Fruit fly (Drosophila melanogaster) whole organism, embryonic: Measurements from ENCODE around the gene CG43689.
A peak's percentile ranks its signal among the peaks of the same experiment; 100 is the strongest.

Source experiments
- B-H2 ChIP-seq: fragments of 200-800 bp; sonication (Bioruptor generic); optimal IDR thresholded peaks from 2 replicates; lab custom pipeline; 2018; ENCODE audit warnings: missing biosample characterization, mild to moderate bottlenecking, missing genetic modification characterization
- BEAF-32 ChIP-seq: fragments of 200-800 bp; sonication (Bioruptor generic); optimal IDR thresholded peaks from 3 replicates; lab custom pipeline; 2017; ENCODE audit warnings: missing biosample characterization, missing genetic modification characterization, mild to moderate bottlenecking, moderate library complexity, missing genetic modification reagents
- CG10543 ChIP-seq: fragments of 200-800 bp; sonication (Bioruptor generic); optimal IDR thresholded peaks from 3 replicates; lab custom pipeline; 2017; ENCODE audit warnings: missing biosample characterization, mild to moderate bottlenecking, missing genetic modification characterization, moderate library complexity
- CG10979 ChIP-seq: fragments of 200-800 bp; sonication (Bioruptor generic); optimal IDR thresholded peaks from 2 replicates; lab custom pipeline; 2018; ENCODE audit warnings: missing biosample characterization, mild to moderate bottlenecking, missing genetic modification characterization, moderate library complexity
- CG11723 ChIP-seq: fragments of 200-800 bp; sonication (Bioruptor generic); optimal IDR thresholded peaks from 2 replicates; lab custom pipeline; 2017; ENCODE audit warnings: missing biosample characterization, mild to moderate bottlenecking, missing genetic modification characterization
- CG12155 ChIP-seq: fragments of 200-800 bp; sonication (Bioruptor generic); optimal IDR thresholded peaks from 3 replicates; lab custom pipeline; 2016; ENCODE audit warnings: missing biosample characterization, missing genetic modification characterization
- CG13287 ChIP-seq: fragments of 200-800 bp; sonication (Bioruptor generic); IDR thresholded peaks from 2 replicates; pipeline ENCODE4 v1.3.6; 2022; ENCODE audit warnings: missing biosample characterization, missing genetic modification characterization; ENCODE audit not compliant: partially characterized antibody
- CG15011 ChIP-seq: fragments of 200-800 bp; sonication (Bioruptor generic); optimal IDR thresholded peaks from 3 replicates; lab custom pipeline; 2018; ENCODE audit warnings: missing biosample characterization, mild to moderate bottlenecking, missing genetic modification characterization
- CG1602 ChIP-seq: fragments of 200-800 bp; sonication (Bioruptor generic); optimal IDR thresholded peaks from 3 replicates; lab custom pipeline; 2016; ENCODE audit warnings: missing biosample characterization, missing genetic modification characterization
- CG16815 ChIP-seq: fragments of 200-800 bp; sonication (Bioruptor generic); optimal IDR thresholded peaks from 3 replicates; lab custom pipeline; 2017; ENCODE audit warnings: missing biosample characterization, mild to moderate bottlenecking, missing genetic modification characterization
- CG17612 ChIP-seq: fragments of 200-800 bp; sonication (Bioruptor generic); IDR thresholded peaks from 2 replicates; pipeline ENCODE4 v1.3.6; 2022; ENCODE audit warnings: missing biosample characterization, missing genetic modification characterization
- CG1832 ChIP-seq: fragments of 200-800 bp; sonication (Bioruptor generic); optimal IDR thresholded peaks from 2 replicates; lab custom pipeline; 2017; ENCODE audit warnings: missing biosample characterization, mild to moderate bottlenecking, missing genetic modification characterization, inconsistent platforms
- CG18764 ChIP-seq: fragments of 200-800 bp; sonication (Bioruptor generic); optimal IDR thresholded peaks from 3 replicates; lab custom pipeline; 2016; ENCODE audit warnings: missing biosample characterization, missing genetic modification characterization
- CG30020 ChIP-seq: fragments of 200-800 bp; optimal IDR thresholded peaks from 2 replicates; lab custom pipeline; 2019; ENCODE audit warnings: missing biosample characterization, mild to moderate bottlenecking, missing genetic modification characterization, moderate library complexity
- CG34376 ChIP-seq: fragments of 200-800 bp; sonication (Bioruptor generic); optimal IDR thresholded peaks from 2 replicates; lab custom pipeline; 2018; ENCODE audit warnings: missing biosample characterization, mild to moderate bottlenecking, missing genetic modification characterization
- CG4282 ChIP-seq: fragments of 200-800 bp; sonication (Bioruptor generic); optimal IDR thresholded peaks from 2 replicates; lab custom pipeline; 2016; ENCODE audit warnings: missing biosample characterization, missing genetic modification characterization
- CG6254 ChIP-seq: fragments of 200-800 bp; sonication (Bioruptor generic); optimal IDR thresholded peaks from 3 replicates; lab custom pipeline; 2017; ENCODE audit warnings: mild to moderate bottlenecking, missing biosample characterization, missing genetic modification reagents, missing genetic modification characterization
- CG6654 ChIP-seq: fragments of 200-800 bp; sonication (Bioruptor generic); optimal IDR thresholded peaks from 2 replicates; lab custom pipeline; 2017; ENCODE audit warnings: missing biosample characterization, mild to moderate bottlenecking, missing genetic modification characterization
- Fer1 ChIP-seq: fragments of 200-800 bp; sonication (Bioruptor generic); optimal IDR thresholded peaks from 2 replicates; lab custom pipeline; 2017; ENCODE audit warnings: missing biosample characterization, mild to moderate bottlenecking, missing genetic modification characterization
- Hey ChIP-seq: fragments of 200-800 bp; sonication (Bioruptor generic); optimal IDR thresholded peaks from 3 replicates; lab custom pipeline; 2018; ENCODE audit warnings: missing biosample characterization, mild to moderate bottlenecking, missing genetic modification characterization
- Hmx ChIP-seq: fragments of 200-800 bp; sonication (Bioruptor generic); optimal IDR thresholded peaks from 2 replicates; lab custom pipeline; 2016; ENCODE audit warnings: missing biosample characterization, missing genetic modification characterization
- Mrtf ChIP-seq: fragments of 200-800 bp; sonication (Bioruptor generic); IDR thresholded peaks from 3 replicates; pipeline ENCODE4 v1.3.6; 2022; ENCODE audit warnings: missing biosample characterization, missing genetic modification characterization
- NC2β ChIP-seq: fragments of 200-800 bp; sonication (Bioruptor generic); optimal IDR thresholded peaks from 2 replicates; lab custom pipeline; 2016; ENCODE audit warnings: missing biosample characterization, missing genetic modification characterization
- Side ChIP-seq: fragments of 200-800 bp; sonication (Bioruptor generic); optimal IDR thresholded peaks from 2 replicates; lab custom pipeline; 2016; ENCODE audit warnings: missing biosample characterization, missing genetic modification characterization
- caup ChIP-seq: fragments of 200-800 bp; sonication (Bioruptor generic); optimal IDR thresholded peaks from 3 replicates; lab custom pipeline; 2017; ENCODE audit warnings: missing biosample characterization, mild to moderate bottlenecking, missing genetic modification characterization, moderate library complexity; ENCODE audit not compliant: severe bottlenecking
- exex ChIP-seq: fragments of 200-800 bp; sonication (Bioruptor generic); optimal IDR thresholded peaks from 4 replicates; lab custom pipeline; 2018; ENCODE audit warnings: missing biosample characterization, mild to moderate bottlenecking, missing genetic modification characterization, moderate library complexity
- gro ChIP-seq: fragments of 200-800 bp; sonication (Bioruptor generic); optimal IDR thresholded peaks from 2 replicates; lab custom pipeline; 2016; ENCODE audit warnings: missing biosample characterization, missing genetic modification characterization
- h ChIP-seq: fragments of >200 bp; optimal IDR thresholded peaks from 2 replicates; lab custom pipeline; 2017
- hkb ChIP-seq, 2 experiments: fragments of 200-800 bp in 1 of 2; fragments of >200 bp in 1 of 2; sonication (Bioruptor generic) in 1 of 2; IDR thresholded peaks in 1 of 2; optimal IDR thresholded peaks in 1 of 2; 2 replicates each; pipeline versions ENCODE4 v1.3.6 to Lab custom; 2017 to 2022; ENCODE audit warnings: missing biosample characterization in 1 of 2, missing genetic modification characterization in 1 of 2
- jigr1 ChIP-seq: fragments of 200-800 bp; sonication (Bioruptor generic); IDR thresholded peaks from 3 replicates; pipeline ENCODE4 v1.3.6; 2022; ENCODE audit warnings: missing biosample characterization, missing genetic modification characterization
- kni ChIP-seq: fragments of 200-800 bp; sonication (Bioruptor generic); optimal IDR thresholded peaks from 3 replicates; lab custom pipeline; 2017; ENCODE audit warnings: mild to moderate bottlenecking, missing biosample characterization, missing genetic modification reagents, missing genetic modification characterization
- otp ChIP-seq: fragments of 200-800 bp; sonication (Bioruptor generic); IDR thresholded peaks from 3 replicates; pipeline ENCODE4, ENCODE4 v1.3.6; 2022; ENCODE audit warnings: missing biosample characterization, missing genetic modification characterization
- ro ChIP-seq: fragments of 200-800 bp; sonication (Bioruptor generic); IDR thresholded peaks from 2 replicates; pipeline ENCODE4 v1.3.6; 2022; ENCODE audit warnings: missing biosample characterization, missing genetic modification characterization
- row ChIP-seq: fragments of 200-800 bp; sonication (Bioruptor generic); IDR thresholded peaks from 3 replicates; pipeline ENCODE4 v1.3.6; 2022; ENCODE audit warnings: missing biosample characterization, missing genetic modification characterization
- scrt ChIP-seq: fragments of 200-800 bp; sonication (Bioruptor generic); optimal IDR thresholded peaks from 2 replicates; lab custom pipeline; 2018; ENCODE audit warnings: missing biosample characterization, mild to moderate bottlenecking, missing genetic modification characterization, moderate library complexity
- sima ChIP-seq: fragments of 200-800 bp; sonication (Bioruptor generic); optimal IDR thresholded peaks from 2 replicates; lab custom pipeline; 2016; ENCODE audit warnings: missing biosample characterization, missing genetic modification characterization
- sna ChIP-seq: fragments of 200-800 bp; sonication (Bioruptor generic); IDR thresholded peaks from 2 replicates; pipeline ENCODE4 v1.3.6; 2022; ENCODE audit warnings: missing biosample characterization, missing genetic modification characterization; ENCODE audit not compliant: partially characterized antibody
- twi ChIP-seq: fragments of 200-800 bp; optimal IDR thresholded peaks from 2 replicates; lab custom pipeline; 2019; ENCODE audit warnings: missing biosample characterization, mild to moderate bottlenecking, missing genetic modification characterization, moderate library complexity
- wdn ChIP-seq: fragments of 200-800 bp; sonication (Bioruptor generic); IDR thresholded peaks from 2 replicates; pipeline ENCODE4 v1.3.6; 2022; ENCODE audit warnings: missing biosample characterization, missing genetic modification characterization
- wor ChIP-seq: fragments of 200-800 bp; sonication (Bioruptor generic); IDR thresholded peaks from 2 replicates; pipeline ENCODE4 v1.3.6; 2022; ENCODE audit warnings: missing biosample characterization, missing genetic modification characterization
- zf30C ChIP-seq: fragments of 200-800 bp; sonication (Bioruptor generic); optimal IDR thresholded peaks from 3 replicates; lab custom pipeline; 2018; ENCODE audit warnings: missing biosample characterization, mild to moderate bottlenecking, missing genetic modification characterization

CG43689 gene

dm6 chrX:4116834-4117736 lies 41.5 kb downstream of the CG43689 start, which contains the start of the genes tyf and Tip60 (continued):
- TF ChIP-seq Side (GFP tag; lab: Kevin White, UChicago) (no peak), CG1602 (GFP tag; lab: Kevin White, UChicago) (no peak), hkb (optimal IDR thresholded peaks at IDR 0.05; lab: Kevin White, UChicago) (no peak), hkb (GFP tag; IDR thresholded peaks at IDR 0.05; lab: Robert Waterston, UW) (no peak; the same call in 1 of the 2 replicates), B-H2 (GFP tag; lab: Kevin White, UChicago) (no peak), Fer1 (GFP tag; lab: Kevin White, UChicago) (no peak), exex (peak; percentile 68), CG6654 (no peak), otp (no peak; the same call in 2 of the 3 replicates), NC2β (GFP tag; lab: Kevin White, UChicago) (no peak), sima (GFP tag; lab: Kevin White, UChicago) (no peak), CG12155 (GFP tag; lab: Kevin White, UChicago) (no peak), jigr1 (no peak), CG10543 (GFP tag; lab: Kevin White, UChicago) (peak; percentile 41), h (lab: Kevin White, UChicago) (no peak), CG11723 (GFP tag; lab: Kevin White, UChicago) (no peak), CG4282 (no peak), kni (GFP tag; lab: Kevin White, UChicago) (no peak), Hmx (no peak), CG17612 (GFP tag; lab: Robert Waterston, UW) (no peak), CG30020 (no peak), Hey (tag; lab: Kevin White, UChicago) (no peak), twi (tag; lab: Kevin White, UChicago) (peak; percentile 2), gro (GFP tag; lab: Kevin White, UChicago) (no peak), CG6254 (GFP tag; lab: Kevin White, UChicago) (no peak), wdn (no peak), scrt (no peak), CG18764 (GFP tag; lab: Kevin White, UChicago) (no peak), Mrtf (GFP tag; lab: Robert Waterston, UW) (no peak), wor (GFP tag; lab: Robert Waterston, UW) (no peak), CG1832 (GFP tag; lab: Kevin White, UChicago) (no peak), row (GFP tag; lab: Robert Waterston, UW) (peak; percentile 47), CG34376 (GFP tag; lab: Kevin White, UChicago) (peak; percentile 20), BEAF-32 (GFP tag; lab: Kevin White, UChicago) (peak; percentile 65), CG16815 (GFP tag; lab: Kevin White, UChicago) (no peak), caup (GFP tag; lab: Kevin White, UChicago) (no peak), CG10979 (no peak), CG15011 (GFP tag; lab: Kevin White, UChicago) (no peak), zf30C (GFP tag; lab: Kevin White, UChicago) (no peak), ro (GFP tag; lab: Robert Waterston, UW) (no peak), CG13287 (GFP tag; lab: Robert Waterston, UW) (peak; percentile 52), sna (GFP tag; lab: Robert Waterston, UW) (0 out of 2 replicates have a peak, but pooled peaks have one; percentile 27)
